Worm (Caenorhabditis elegans) whole organism, late embryonic: ENCODE measurements around the gene Y15E3A.3.
A peak's percentile ranks its signal among the peaks of the same experiment; 100 is the strongest.

Experiments
- C38D4.7 ChIP-seq: fragments of 200-800 bp; sonication (Bioruptor generic); optimal IDR thresholded peaks from 2 replicates; lab custom pipeline; 2018; ENCODE audit warnings: mild to moderate bottlenecking, missing genetic modification characterization, moderate library complexity, missing compliant biosample characterization
- ama-1 ChIP-seq: fragments of 150-350 bp; optimal IDR thresholded peaks from 2 replicates; lab custom pipeline; 2014
- ceh-19 ChIP-seq: fragments of 200-800 bp; sonication (Bioruptor generic); optimal IDR thresholded peaks from 2 replicates; lab custom pipeline; 2018; ENCODE audit warnings: mild to moderate bottlenecking, missing genetic modification characterization, missing compliant biosample characterization
- ceh-22 ChIP-seq: sonication (generic microtip); optimal IDR thresholded peaks from 2 replicates; lab custom pipeline; 2017; ENCODE audit warnings: missing biosample characterization, missing genetic modification characterization
- ceh-24 ChIP-seq: sonication (generic microtip); optimal IDR thresholded peaks from 2 replicates; lab custom pipeline; 2016; ENCODE audit warnings: mild to moderate bottlenecking, missing genetic modification characterization, missing compliant biosample characterization
- ceh-30 ChIP-seq: fragments of 150-350 bp; optimal IDR thresholded peaks from 2 replicates; lab custom pipeline; 2014; ENCODE audit warnings: missing biosample characterization, missing genetic modification characterization
- ceh-31 ChIP-seq: sonication (generic microtip); optimal IDR thresholded peaks from 2 replicates; lab custom pipeline; 2016; ENCODE audit warnings: missing genetic modification characterization, missing compliant biosample characterization
- ceh-6 ChIP-seq: fragments of 200-800 bp; sonication (Bioruptor generic); optimal IDR thresholded peaks from 2 replicates; lab custom pipeline; 2018; ENCODE audit warnings: mild to moderate bottlenecking, missing genetic modification characterization, missing compliant biosample characterization
- elt-2 ChIP-seq: sonication (generic microtip); optimal IDR thresholded peaks from 2 replicates; lab custom pipeline; 2016; ENCODE audit warnings: missing genetic modification reagents, missing genetic modification characterization, missing compliant biosample characterization
- eyg-1 ChIP-seq: sonication (generic microtip); optimal IDR thresholded peaks from 2 replicates; lab custom pipeline; 2016; ENCODE audit warnings: missing genotype, missing genetic modification characterization, missing compliant biosample characterization
- fax-1 ChIP-seq: sonication (generic microtip); optimal IDR thresholded peaks from 2 replicates; lab custom pipeline; 2016; ENCODE audit warnings: missing genotype, missing genetic modification characterization, missing compliant biosample characterization
- fkh-10 ChIP-seq: fragments of 150-350 bp; optimal IDR thresholded peaks from 2 replicates; lab custom pipeline; 2014; ENCODE audit warnings: missing biosample characterization, missing genetic modification reagents, missing genetic modification characterization
- hlh-30 ChIP-seq: sonication (generic microtip); optimal IDR thresholded peaks from 2 replicates; lab custom pipeline; 2017; ENCODE audit warnings: antibody characterized with exemption, missing genetic modification characterization, missing compliant biosample characterization; ENCODE audit not compliant: insufficient read depth
- hlh-6 ChIP-seq: sonication (generic microtip); optimal IDR thresholded peaks from 2 replicates; lab custom pipeline; 2016; ENCODE audit warnings: missing genotype, missing genetic modification characterization, missing compliant biosample characterization
- lin-11 ChIP-seq: fragments of 200-800 bp; sonication (Bioruptor generic); optimal IDR thresholded peaks from 2 replicates; lab custom pipeline; 2018; ENCODE audit warnings: mild to moderate bottlenecking, missing genetic modification characterization, missing compliant biosample characterization
- madf-2 ChIP-seq: sonication (generic microtip); optimal IDR thresholded peaks from 2 replicates; lab custom pipeline; 2017; ENCODE audit warnings: missing genetic modification characterization, missing compliant biosample characterization
- mec-3 ChIP-seq: sonication (generic microtip); optimal IDR thresholded peaks from 2 replicates; lab custom pipeline; 2016; ENCODE audit warnings: borderline replicate concordance, missing genetic modification characterization, missing compliant biosample characterization
- nfya-1 ChIP-seq: sonication (generic microtip); optimal IDR thresholded peaks from 2 replicates; lab custom pipeline; 2017; ENCODE audit warnings: missing genetic modification characterization, mild to moderate bottlenecking, missing compliant biosample characterization, antibody characterized with exemption, moderate library complexity
- nhr-11 ChIP-seq: fragments of 150-350 bp; optimal IDR thresholded peaks from 2 replicates; lab custom pipeline; 2014; ENCODE audit warnings: missing biosample characterization, missing genetic modification characterization
- nhr-232 ChIP-seq: sonication (generic microtip); optimal IDR thresholded peaks from 2 replicates; lab custom pipeline; 2016; ENCODE audit warnings: missing genetic modification characterization, missing compliant biosample characterization
- pat-9 ChIP-seq: fragments of 200-800 bp; sonication (Bioruptor generic); optimal IDR thresholded peaks from 2 replicates; lab custom pipeline; 2018; ENCODE audit warnings: mild to moderate bottlenecking, missing genetic modification characterization, moderate library complexity, missing compliant biosample characterization
- pha-2 ChIP-seq: sonication (generic microtip); optimal IDR thresholded peaks from 2 replicates; lab custom pipeline; 2017; ENCODE audit warnings: mild to moderate bottlenecking, missing genetic modification characterization, missing compliant biosample characterization
- pqm-1 ChIP-seq: sonication (generic microtip); optimal IDR thresholded peaks from 2 replicates; lab custom pipeline; 2016; ENCODE audit warnings: missing genetic modification characterization, missing compliant biosample characterization
- ref-2 ChIP-seq: sonication (generic microtip); optimal IDR thresholded peaks from 2 replicates; lab custom pipeline; 2016; ENCODE audit warnings: missing genetic modification characterization, missing compliant biosample characterization
- sdc-2 ChIP-seq: sonication (generic microtip); optimal IDR thresholded peaks from 2 replicates; lab custom pipeline; 2016; ENCODE audit warnings: missing genotype, missing genetic modification characterization, missing compliant biosample characterization
- sox-2 ChIP-seq: fragments of 200-800 bp; sonication (Bioruptor generic); IDR thresholded peaks from 2 replicates; pipeline ENCODE4 v1.3.6; 2022; ENCODE audit warnings: missing genetic modification reagents, missing genetic modification characterization, missing compliant biosample characterization
- tbx-2 ChIP-seq: sonication (generic microtip); optimal IDR thresholded peaks from 2 replicates; lab custom pipeline; 2016; ENCODE audit warnings: missing genetic modification characterization, missing compliant biosample characterization
- ttx-3 ChIP-seq: sonication (generic microtip); optimal IDR thresholded peaks from 2 replicates; lab custom pipeline; 2016; ENCODE audit warnings: missing genetic modification reagents, missing genetic modification characterization, missing compliant biosample characterization
- unc-42 ChIP-seq: sonication (generic microtip); optimal IDR thresholded peaks from 2 replicates; lab custom pipeline; 2016; ENCODE audit warnings: missing genotype, missing genetic modification characterization, missing compliant biosample characterization
- unc-55 ChIP-seq: sonication (generic microtip); optimal IDR thresholded peaks from 2 replicates; lab custom pipeline; 2017; ENCODE audit warnings: missing biosample characterization, missing genetic modification reagents, missing genetic modification characterization

Y15E3A.3 gene

DNA sequence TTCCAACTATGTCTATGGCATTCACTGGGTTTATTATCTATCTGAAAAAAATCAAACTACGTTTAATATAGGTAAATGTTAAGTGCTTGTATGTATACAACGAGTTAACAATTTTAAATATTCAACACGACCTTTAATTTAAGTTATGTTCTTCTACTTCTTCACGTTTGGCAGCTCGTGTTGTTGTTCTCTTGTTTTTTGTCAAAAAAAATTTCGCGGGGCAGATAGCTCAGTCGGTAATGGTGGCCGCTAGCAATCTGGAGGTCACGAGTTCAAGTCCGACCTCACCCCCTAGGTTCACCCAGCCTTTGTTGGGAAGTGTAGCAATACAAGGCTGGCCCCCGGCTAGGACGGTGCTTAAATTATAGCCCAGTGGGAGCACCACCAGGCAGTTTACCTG, 27.3 kb upstream of the Y15E3A.3 start (continued):
- TF ChIP-seq mec-3 (tag; lab: Kevin White, UChicago): no peak

DNA sequence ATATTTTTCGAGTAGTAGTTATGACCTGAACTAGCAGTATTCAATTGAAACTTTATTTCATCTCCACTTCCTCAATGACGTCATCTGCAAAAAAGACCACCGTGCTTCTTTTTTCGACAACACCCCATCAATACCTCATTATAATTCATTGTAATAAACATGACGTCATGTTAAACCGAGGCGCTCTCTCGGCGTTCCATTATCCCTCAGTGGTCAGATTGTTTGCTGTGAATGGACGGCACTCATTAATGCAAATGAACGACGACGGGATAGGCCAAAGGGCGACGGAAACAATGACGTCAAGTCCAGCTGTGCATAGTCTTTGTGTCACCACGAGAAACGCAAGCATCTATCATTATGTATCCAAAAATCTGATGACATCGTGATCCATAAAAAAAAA, 22.1 kb upstream of the Y15E3A.3 start:
- TF ChIP-seq eyg-1 (tag; lab: Kevin White, UChicago): peak; percentile 23
- no peak for TF ChIP-seq pat-9 (tag; lab: Kevin White, UChicago)
- TF ChIP-seq lin-11 (tag; lab: Kevin White, UChicago): no peak
- peak; percentile 71 for TF ChIP-seq nfya-1 (tag; lab: Kevin White, UChicago)
- TF ChIP-seq ceh-31 (tag; lab: Kevin White, UChicago): peak; percentile 93
- TF ChIP-seq pha-2: peak; percentile 32
- no peak for TF ChIP-seq ceh-22 (tag; lab: Kevin White, UChicago)
- no peak for TF ChIP-seq sdc-2 (tag; lab: Kevin White, UChicago)
- TF ChIP-seq nhr-11: no peak
- TF ChIP-seq fkh-10 (GFP tag; lab: Kevin White, UChicago): no peak
- peak; percentile 65 for TF ChIP-seq ttx-3 (tag; lab: Kevin White, UChicago)
- peak; percentile 30 for TF ChIP-seq hlh-30
- TF ChIP-seq ref-2 (tag; lab: Kevin White, UChicago): peak; percentile 91
- peak; percentile 67 for TF ChIP-seq ceh-6 (GFP tag; lab: Kevin White, UChicago)
- peak; percentile 96 for TF ChIP-seq unc-55 (GFP tag; lab: Kevin White, UChicago)
- TF ChIP-seq fax-1 (tag; lab: Kevin White, UChicago): no peak
- TF ChIP-seq tbx-2 (tag; lab: Kevin White, UChicago): peak; percentile 84
- no peak for TF ChIP-seq hlh-6
- peak; percentile 56 for TF ChIP-seq unc-42 (tag; lab: Kevin White, UChicago)
- peak; percentile 94 for TF ChIP-seq sox-2

DNA sequence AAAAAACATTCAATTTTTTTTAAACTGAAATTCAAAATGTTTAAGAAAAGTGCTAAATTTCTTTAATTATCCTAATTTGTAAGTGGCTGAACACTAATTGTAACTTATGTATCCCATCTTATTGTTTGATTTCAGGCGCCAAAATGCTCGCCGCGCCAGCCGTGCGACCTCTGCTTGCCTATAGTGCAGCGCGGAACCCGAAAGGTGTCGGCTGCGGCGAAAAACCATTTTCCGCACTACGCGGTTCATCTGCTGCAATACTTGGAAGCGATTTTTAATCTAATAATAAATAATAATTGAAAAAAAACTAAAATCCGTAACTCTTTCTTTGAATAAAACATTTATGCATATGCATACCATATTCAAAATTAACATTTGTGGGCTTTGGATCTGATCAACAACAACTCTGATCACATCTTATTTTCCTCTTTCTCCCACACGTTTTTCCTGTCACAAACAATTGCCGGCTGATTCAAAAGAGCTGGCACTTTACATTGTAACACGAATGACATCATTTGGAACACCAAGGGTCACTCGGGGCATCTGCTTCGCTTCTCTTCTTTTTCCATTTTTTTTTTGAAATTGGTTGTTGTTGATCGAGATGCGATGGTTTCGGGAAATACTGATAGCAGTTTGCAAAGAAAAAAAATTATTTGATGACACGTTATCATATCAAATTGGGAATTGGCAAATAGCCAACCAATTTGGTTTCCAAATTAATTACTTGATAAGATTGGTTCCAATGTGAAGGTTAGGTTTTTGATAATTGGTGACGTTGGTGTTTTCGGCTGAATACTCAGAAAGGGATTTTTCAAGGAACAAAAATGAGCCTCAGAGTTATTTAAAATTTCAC, 20.0 kb upstream of the Y15E3A.3 start:
- no peak for TF ChIP-seq C38D4.7 (GFP tag; lab: Kevin White, UChicago)
- TF ChIP-seq fkh-10 (GFP tag; lab: Kevin White, UChicago): no peak
- TF ChIP-seq fax-1 (tag; lab: Kevin White, UChicago): no peak
- TF ChIP-seq elt-2 (tag; lab: Kevin White, UChicago): peak; percentile 78
- TF ChIP-seq ceh-30 (tag; lab: Kevin White, UChicago): no peak
- TF ChIP-seq nhr-232 (tag; lab: Kevin White, UChicago): no peak
- no peak for TF ChIP-seq ceh-24

DNA sequence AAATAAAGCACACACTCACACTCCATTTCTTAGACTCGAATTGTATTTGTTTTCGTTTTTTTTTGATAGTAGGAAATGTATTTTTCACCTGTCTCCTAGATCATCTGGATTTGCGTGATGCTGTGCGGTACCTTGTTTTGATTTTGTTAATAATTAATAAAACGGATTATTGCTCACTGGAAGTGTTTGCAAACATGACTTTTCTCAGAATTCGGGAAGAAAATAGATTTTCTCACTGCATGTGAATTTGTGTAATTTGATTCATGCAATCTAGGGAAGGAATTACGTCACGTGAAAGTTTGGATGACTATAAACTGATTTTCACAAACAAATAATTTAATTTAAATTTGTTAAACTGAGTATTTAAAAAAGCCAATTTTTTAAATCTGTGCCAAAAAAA, 18.4 kb upstream of the Y15E3A.3 start:
- no peak for TF ChIP-seq unc-55 (GFP tag; lab: Kevin White, UChicago)
- TF ChIP-seq unc-42 (tag; lab: Kevin White, UChicago): peak; percentile 77
- TF ChIP-seq ceh-19 (GFP tag; lab: Kevin White, UChicago): peak; percentile 24

DNA sequence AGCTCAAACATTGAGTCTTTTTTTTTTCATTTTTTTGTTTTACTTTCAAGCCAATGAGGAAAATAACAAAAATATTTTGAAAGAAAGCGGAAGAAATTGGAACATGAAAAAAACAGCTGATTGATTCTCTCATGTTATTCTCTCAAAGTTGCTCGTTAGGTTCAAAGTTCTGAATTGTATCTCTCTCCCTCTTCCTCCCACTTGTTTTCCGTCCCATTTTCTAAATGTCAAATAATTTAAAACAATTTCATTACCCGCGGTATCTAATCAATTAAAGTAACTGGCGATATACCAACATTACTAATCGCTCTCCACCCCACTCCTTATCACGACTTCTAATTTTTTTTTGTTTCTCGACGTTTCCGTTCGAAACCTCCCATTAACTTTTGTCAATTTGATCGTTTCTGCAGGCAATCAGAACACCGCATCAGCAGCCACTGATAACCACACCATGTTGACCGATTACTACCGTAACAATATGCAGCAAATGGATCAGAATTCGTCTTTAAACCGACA, 17.2 kb upstream of the Y15E3A.3 start:
- TF ChIP-seq ttx-3 (tag; lab: Kevin White, UChicago): no peak
- peak; percentile 54 for TF ChIP-seq elt-2 (tag; lab: Kevin White, UChicago)

DNA sequence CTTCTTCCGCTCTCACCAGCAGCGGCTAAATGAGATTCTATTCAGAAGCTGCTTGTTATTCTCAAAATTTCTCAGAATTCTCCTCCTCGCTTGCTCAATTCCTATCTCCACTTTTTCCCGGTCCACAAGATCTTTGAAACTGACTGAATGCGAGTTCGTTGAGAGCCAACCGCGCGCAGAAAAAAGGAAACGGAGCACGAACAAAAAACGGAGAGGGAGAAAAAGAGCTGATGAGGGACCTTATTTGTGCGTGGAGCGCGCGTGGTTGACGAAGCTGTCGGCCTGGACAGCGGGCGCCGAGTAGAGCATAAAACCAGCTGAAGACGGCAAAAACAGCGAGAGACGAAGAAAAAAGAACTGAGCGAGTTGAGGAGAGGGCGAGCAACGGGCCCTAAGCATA, 16.5 kb upstream of the Y15E3A.3 start:
- TF ChIP-seq mec-3 (tag; lab: Kevin White, UChicago): no peak
- no peak for TF ChIP-seq madf-2 (tag; lab: Kevin White, UChicago)
- TF ChIP-seq ama-1 (lab: Kevin White, UChicago): no peak
- TF ChIP-seq unc-42 (tag; lab: Kevin White, UChicago): peak; percentile 48
- TF ChIP-seq ttx-3 (tag; lab: Kevin White, UChicago): no peak
- TF ChIP-seq ceh-31 (tag; lab: Kevin White, UChicago): peak; percentile 24
- TF ChIP-seq pqm-1 (tag; lab: Kevin White, UChicago): no peak
